Worm (Caenorhabditis elegans) whole organism, L1 larva: Measurements from ENCODE around the gene cwf-19L2.

ENCODE experiments used
- C16A3.4 ChIP-seq: fragments of 150-350 bp; optimal IDR thresholded peaks from 2 replicates; lab custom pipeline; 2014; ENCODE audit warnings: missing biosample characterization, missing genetic modification characterization
- C34B4.2 ChIP-seq: sonication (generic microtip); optimal IDR thresholded peaks from 2 replicates; lab custom pipeline; 2017; ENCODE audit warnings: mild to moderate bottlenecking, missing genetic modification characterization, missing compliant biosample characterization
- aly-2 ChIP-seq: fragments of 150-350 bp; optimal IDR thresholded peaks from 2 replicates; lab custom pipeline; 2014; ENCODE audit warnings: missing biosample characterization, missing genetic modification characterization
- ceh-63 ChIP-seq: fragments of 200-800 bp; sonication (Bioruptor generic); optimal IDR thresholded peaks from 2 replicates; lab custom pipeline; 2018; ENCODE audit warnings: mild to moderate bottlenecking, missing genetic modification characterization, missing compliant biosample characterization
- ceh-8 ChIP-seq: fragments of 200-800 bp; sonication (Bioruptor generic); optimal IDR thresholded peaks from 2 replicates; lab custom pipeline; 2018; ENCODE audit warnings: mild to moderate bottlenecking, missing genetic modification characterization, moderate library complexity, missing compliant biosample characterization
- ceh-82 ChIP-seq, 3 experiments: fragments of 150-350 bp in 1 of 3; sonication (generic microtip) in 2 of 3; optimal IDR thresholded peaks; 2 replicates each; lab custom pipeline; 2014 to 2017; ENCODE audit warnings: missing biosample characterization in 3 of 3, missing genetic modification characterization in 3 of 3
- ces-1 ChIP-seq: fragments of 150-350 bp; optimal IDR thresholded peaks from 2 replicates; lab custom pipeline; 2014; ENCODE audit warnings: missing biosample characterization, missing genetic modification reagents, missing genetic modification characterization
- dpl-1 ChIP-seq, 3 experiments: fragments of 150-350 bp in 2 of 3; sonication (generic microtip) in 1 of 3; optimal IDR thresholded peaks; 2 replicates each; lab custom pipeline; 2014 to 2017; ENCODE audit warnings: missing biosample characterization in 3 of 3, missing genetic modification characterization in 3 of 3, missing genetic modification reagents in 3 of 3
- dsc-1 ChIP-seq: sonication (generic microtip); optimal IDR thresholded peaks from 2 replicates; lab custom pipeline; 2016; ENCODE audit warnings: mild to moderate bottlenecking, missing genetic modification characterization, missing compliant biosample characterization
- efl-1 ChIP-seq, 4 experiments: fragments of 150-350 bp; optimal IDR thresholded peaks in 3 of 4; peaks in 1 of 4; 1 replicate in 1 of 4; 2 replicates in 3 of 4; lab custom pipeline; 2014; ENCODE audit warnings: missing biosample characterization in 2 of 4, missing genetic modification characterization in 2 of 4, missing genetic modification reagents in 2 of 4
- elt-2 ChIP-seq: sonication (generic microtip); optimal IDR thresholded peaks from 2 replicates; lab custom pipeline; 2016; ENCODE audit warnings: missing genetic modification characterization, mild to moderate bottlenecking, inconsistent platforms, missing compliant biosample characterization, missing genetic modification reagents
- fkh-10 ChIP-seq: sonication (generic microtip); optimal IDR thresholded peaks from 2 replicates; lab custom pipeline; 2017; ENCODE audit warnings: missing biosample characterization, missing genetic modification reagents, missing genetic modification characterization
- fkh-4 ChIP-seq: sonication (generic microtip); optimal IDR thresholded peaks from 2 replicates; lab custom pipeline; 2016; ENCODE audit warnings: missing compliant biosample characterization, missing genetic modification characterization, borderline replicate concordance
- fkh-8 ChIP-seq: sonication (generic microtip); optimal IDR thresholded peaks from 2 replicates; lab custom pipeline; 2016; ENCODE audit warnings: mild to moderate bottlenecking, missing genetic modification characterization, missing compliant biosample characterization
- fos-1 ChIP-seq: fragments of 150-350 bp; optimal IDR thresholded peaks from 2 replicates; lab custom pipeline; 2014; ENCODE audit warnings: missing biosample characterization, missing genetic modification characterization
- grh-1 ChIP-seq: fragments of 200-800 bp; sonication (Bioruptor generic); IDR thresholded peaks from 2 replicates; pipeline ENCODE4 v1.3.6; 2022; ENCODE audit warnings: missing genetic modification reagents, missing genetic modification characterization, missing compliant biosample characterization
- hpl-2 ChIP-seq: fragments of 150-350 bp; optimal IDR thresholded peaks from 2 replicates; lab custom pipeline; 2014; ENCODE audit warnings: missing biosample characterization, missing genetic modification reagents, missing genetic modification characterization
- irx-1 ChIP-seq: sonication (generic microtip); optimal IDR thresholded peaks from 2 replicates; lab custom pipeline; 2016; ENCODE audit warnings: missing genetic modification characterization, missing compliant biosample characterization
- isw-1 ChIP-seq: fragments of 200-800 bp; sonication (Bioruptor generic); IDR thresholded peaks from 2 replicates; pipeline ENCODE4 v1.3.6; 2022; ENCODE audit warnings: missing genetic modification characterization, missing compliant biosample characterization
- jun-1 ChIP-seq: fragments of 150-350 bp; optimal IDR thresholded peaks from 2 replicates; lab custom pipeline; 2014; ENCODE audit warnings: missing biosample characterization, missing genetic modification reagents, missing genetic modification characterization
- lin-13 ChIP-seq: fragments of 150-350 bp; optimal IDR thresholded peaks from 2 replicates; lab custom pipeline; 2014; ENCODE audit warnings: missing biosample characterization, missing genetic modification reagents, missing genetic modification characterization
- lin-14 ChIP-seq: fragments of 200-800 bp; sonication (Bioruptor generic); optimal IDR thresholded peaks from 2 replicates; lab custom pipeline; 2018; ENCODE audit warnings: mild to moderate bottlenecking, missing genetic modification characterization, moderate library complexity, missing compliant biosample characterization
- lin-35 ChIP-seq, 2 experiments: fragments of 150-350 bp; optimal IDR thresholded peaks; 2 replicates each; lab custom pipeline; 2014; ENCODE audit warnings: missing biosample characterization in 2 of 2, missing genetic modification characterization in 2 of 2, missing genetic modification reagents in 2 of 2
- lsy-2 ChIP-seq, 2 experiments: fragments of 150-350 bp; optimal IDR thresholded peaks; 2 replicates each; lab custom pipeline; 2014; ENCODE audit warnings: missing biosample characterization in 2 of 2, missing genetic modification characterization in 2 of 2
- mdl-1 ChIP-seq, 2 experiments: fragments of 150-350 bp; optimal IDR thresholded peaks; 2 replicates each; lab custom pipeline; 2014 to 2017; ENCODE audit warnings: missing biosample characterization in 2 of 2, missing genetic modification characterization in 2 of 2, inconsistent platforms in 1 of 2
- mef-2 ChIP-seq: fragments of 150-350 bp; optimal IDR thresholded peaks from 2 replicates; lab custom pipeline; 2014; ENCODE audit warnings: missing biosample characterization, missing genetic modification characterization
- mep-1 ChIP-seq: fragments of 150-350 bp; optimal IDR thresholded peaks from 2 replicates; lab custom pipeline; 2014; ENCODE audit warnings: missing biosample characterization, missing genetic modification characterization
- nhr-19 ChIP-seq: fragments of 200-800 bp; sonication (Bioruptor generic); conservative IDR thresholded peaks from 2 replicates; pipeline ENCODE4 v1.3.6; 2022; ENCODE audit warnings: missing genetic modification characterization, missing compliant biosample characterization
- nhr-20 ChIP-seq: sonication (generic microtip); optimal IDR thresholded peaks from 2 replicates; lab custom pipeline; 2016; ENCODE audit warnings: mild to moderate bottlenecking, missing genetic modification characterization, missing compliant biosample characterization
- nhr-47 ChIP-seq: sonication (generic microtip); optimal IDR thresholded peaks from 2 replicates; lab custom pipeline; 2016; ENCODE audit warnings: mild to moderate bottlenecking, missing genetic modification characterization, moderate library complexity, missing compliant biosample characterization
- nhr-71 ChIP-seq: sonication (generic microtip); optimal IDR thresholded peaks from 2 replicates; lab custom pipeline; 2016; ENCODE audit warnings: mild to moderate bottlenecking, missing genetic modification characterization, moderate library complexity, missing compliant biosample characterization
- nhr-76 ChIP-seq: sonication (generic microtip); optimal IDR thresholded peaks from 2 replicates; lab custom pipeline; 2017; ENCODE audit warnings: missing biosample characterization, missing genetic modification characterization
- nhr-90 ChIP-seq: sonication (generic microtip); optimal IDR thresholded peaks from 2 replicates; lab custom pipeline; 2016; ENCODE audit warnings: mild to moderate bottlenecking, missing genetic modification characterization, missing compliant biosample characterization; ENCODE audit not compliant: poor library complexity
- rnt-1 ChIP-seq: sonication (generic microtip); optimal IDR thresholded peaks from 2 replicates; lab custom pipeline; 2016; ENCODE audit warnings: mild to moderate bottlenecking, missing genetic modification characterization, moderate library complexity, missing compliant biosample characterization
- skn-1 ChIP-seq: fragments of 150-350 bp; optimal IDR thresholded peaks from 2 replicates; lab custom pipeline; 2014; ENCODE audit warnings: missing biosample characterization, missing genetic modification characterization
- snpc-4 ChIP-seq: fragments of 150-350 bp; optimal IDR thresholded peaks from 2 replicates; lab custom pipeline; 2014; ENCODE audit warnings: missing biosample characterization, missing genetic modification characterization
- snu-23 ChIP-seq: sonication (generic microtip); optimal IDR thresholded peaks from 2 replicates; lab custom pipeline; 2016; ENCODE audit warnings: missing genetic modification characterization, missing compliant biosample characterization
- sox-4 ChIP-seq: sonication (generic microtip); optimal IDR thresholded peaks from 2 replicates; lab custom pipeline; 2016; ENCODE audit warnings: missing genetic modification characterization, missing compliant biosample characterization
- swsn-7 ChIP-seq: sonication (generic microtip); optimal IDR thresholded peaks from 2 replicates; lab custom pipeline; 2016; ENCODE audit warnings: missing genetic modification characterization, missing compliant biosample characterization
- tbx-2 ChIP-seq: sonication (generic microtip); optimal IDR thresholded peaks from 2 replicates; lab custom pipeline; 2016; ENCODE audit warnings: missing genetic modification characterization, missing compliant biosample characterization
- unc-86 ChIP-seq: sonication (generic microtip); optimal IDR thresholded peaks from 2 replicates; lab custom pipeline; 2016; ENCODE audit warnings: missing genetic modification characterization, missing compliant biosample characterization
- xbp-1 ChIP-seq: sonication (generic microtip); optimal IDR thresholded peaks from 2 replicates; lab custom pipeline; 2016; ENCODE audit warnings: missing genetic modification characterization, missing compliant biosample characterization
- zip-4 ChIP-seq: fragments of 200-800 bp; sonication (Bioruptor generic); optimal IDR thresholded peaks from 2 replicates; lab custom pipeline; 2018; ENCODE audit warnings: mild to moderate bottlenecking, missing genetic modification characterization, moderate library complexity, missing compliant biosample characterization

The cwf-19L2 gene

DNA sequence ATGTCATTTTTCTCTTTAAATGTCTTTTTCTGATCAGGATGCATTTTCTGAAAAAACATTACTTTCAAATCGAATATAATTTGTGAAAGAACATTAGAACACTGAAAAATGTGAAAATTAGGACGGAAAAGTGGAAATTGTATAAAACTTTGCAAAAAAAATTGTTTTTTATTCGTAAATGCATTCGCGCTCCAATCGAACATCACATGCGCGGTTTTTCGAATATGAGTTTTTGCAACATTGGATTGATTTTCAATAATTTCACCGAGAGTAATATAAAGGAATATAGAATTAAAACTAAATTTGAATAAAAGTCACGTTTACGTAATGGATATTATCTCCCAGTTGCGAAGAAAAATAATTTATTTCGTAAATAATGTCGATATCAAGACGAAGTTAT is 16.2 kb upstream of the cwf-19L2 start, which contains the start of the genes spot-1 and B0361.11 (continued):
- TF ChIP-seq irx-1 (tag; lab: Kevin White, UChicago), result peak; percentile 39

- TF ChIP-seq dpl-1 (GFP tag; optimal IDR thresholded peaks at IDR 0.05; lab: Kevin White, UChicago) (peak; percentile 41 to 65 (median 64)), hpl-2 (peak; percentile 27), zip-4 (GFP tag; lab: Kevin White, UChicago) (peak; percentile 54), elt-2 (tag; lab: Kevin White, UChicago) (peak; percentile 66), nhr-71 (tag; lab: Kevin White, UChicago) (peak; percentile 73), mdl-1 (tag; optimal IDR thresholded peaks at IDR 0.05; lab: Kevin White, UChicago) (peak in 1 of 2 experiments; percentile 37), nhr-90 (tag; lab: Kevin White, UChicago) (peak; percentile 48), ceh-82 (tag; optimal IDR thresholded peaks at IDR 0.05; lab: Kevin White, UChicago) (peak in 2 of 3 experiments; percentile 58 to 61), isw-1 (GFP tag; lab: Robert Waterston, UW) (peak; percentile 38), fkh-4 (tag; lab: Kevin White, UChicago) (no peak), lin-13 (GFP tag; lab: Kevin White, UChicago) (peak; percentile 15), skn-1 (tag; lab: Kevin White, UChicago) (peak; percentile 76), rnt-1 (tag; lab: Kevin White, UChicago) (peak; percentile 16), tbx-2 (peak; percentile 2), C16A3.4 (peak; percentile 78), C34B4.2 (no peak), aly-2 (no peak), unc-86 (tag; lab: Kevin White, UChicago) (no peak), nhr-76 (tag; lab: Kevin White, UChicago) (no peak), efl-1 (optimal IDR thresholded peaks at IDR 0.05; lab: Kevin White, UChicago) (peak; percentile 39 to 71), efl-1 (GFP tag; optimal IDR thresholded peaks at IDR 0.05 in 1 of 2; lab: Kevin White, UChicago) (peak; percentile 62 to 98), snpc-4 (tag; lab: Kevin White, UChicago) (peak; percentile 98), dsc-1 (tag; lab: Kevin White, UChicago) (peak; percentile 3), sox-4 (tag; lab: Kevin White, UChicago) (peak; percentile 11), fkh-8 (tag; lab: Kevin White, UChicago) (peak; percentile 65), fkh-10 (GFP tag; lab: Kevin White, UChicago) (no peak), mep-1 (peak; percentile 26), lsy-2 (tag; optimal IDR thresholded peaks at IDR 0.05; lab: Kevin White, UChicago) (peak; percentile 49 to 85), snu-23 (GFP tag; lab: Kevin White, UChicago) (peak; percentile 57), jun-1 (peak; percentile 77), lin-14 (peak; percentile 41), irx-1 (tag; lab: Kevin White, UChicago) (peak; percentile 43), ces-1 (GFP tag; lab: Kevin White, UChicago) (no peak), swsn-7 (tag; lab: Kevin White, UChicago) (peak; percentile 72), mef-2 (no peak), ceh-63 (GFP tag; lab: Kevin White, UChicago) (no peak), nhr-47 (tag; lab: Kevin White, UChicago) (peak; percentile 74), lin-35 (GFP tag; optimal IDR thresholded peaks at IDR 0.05; lab: Kevin White, UChicago) (peak; percentile 13 to 73), nhr-19 (GFP tag; lab: Robert Waterston, UW) (peak; percentile 40; the same call in 1 of the 2 replicates), nhr-20 (tag; lab: Kevin White, UChicago) (peak; percentile 64), grh-1 (no peak), fos-1 (tag; lab: Kevin White, UChicago) (peak; percentile 64), xbp-1 (tag; lab: Kevin White, UChicago) (peak; percentile 51), ceh-8 (GFP tag; lab: Kevin White, UChicago) (peak; percentile 7)
- TF ChIP-seq, all 84 proteins: peak for 33
These were observed 14.9 kb upstream of the cwf-19L2 start for ce11 chrIII:7278491-7278890.
